Fruit fly (Drosophila melanogaster) whole organism, embryonic: Measurements from ENCODE around the gene CG14650.

ENCODE experiments used
- Abd-B ChIP-seq: fragments of 200-800 bp; sonication (Bioruptor generic); optimal IDR thresholded peaks from 2 replicates; lab custom pipeline; 2018; ENCODE audit warnings: missing biosample characterization, mild to moderate bottlenecking, missing genetic modification characterization, moderate library complexity
- Adf1 ChIP-seq: fragments of 200-800 bp; sonication (Bioruptor generic); IDR thresholded peaks from 2 replicates; pipeline ENCODE4 v1.3.6; 2022; ENCODE audit warnings: missing biosample characterization, missing genetic modification characterization
- Atf6 ChIP-seq: fragments of 200-800 bp; sonication (Bioruptor generic); IDR thresholded peaks from 2 replicates; pipeline ENCODE4 v1.3.6; 2022; ENCODE audit warnings: missing biosample characterization, missing genetic modification characterization
- BtbVII ChIP-seq: fragments of 200-800 bp; sonication (Bioruptor generic); optimal IDR thresholded peaks from 3 replicates; lab custom pipeline; 2017; ENCODE audit warnings: missing biosample characterization, mild to moderate bottlenecking, missing genetic modification characterization
- C15 ChIP-seq: fragments of 200-800 bp; sonication (Bioruptor generic); IDR thresholded peaks from 3 replicates; pipeline ENCODE4 v1.3.6; 2022; ENCODE audit warnings: missing biosample characterization, missing genetic modification characterization
- CG10274 ChIP-seq: fragments of 200-800 bp; sonication (Bioruptor generic); optimal IDR thresholded peaks from 3 replicates; lab custom pipeline; 2017; ENCODE audit warnings: missing biosample characterization, mild to moderate bottlenecking, missing genetic modification characterization
- CG11504 ChIP-seq: fragments of 200-800 bp; sonication (Bioruptor generic); optimal IDR thresholded peaks from 3 replicates; lab custom pipeline; 2019; ENCODE audit warnings: missing biosample characterization, mild to moderate bottlenecking, missing genetic modification characterization, moderate library complexity
- CG11696 ChIP-seq: fragments of 200-800 bp; sonication (Bioruptor generic); IDR thresholded peaks from 2 replicates; pipeline ENCODE4 v1.3.6; 2022; ENCODE audit warnings: missing biosample characterization, missing genetic modification characterization
- CG12219 ChIP-seq: fragments of 200-800 bp; sonication (Bioruptor generic); optimal IDR thresholded peaks from 3 replicates; lab custom pipeline; 2018; ENCODE audit warnings: missing biosample characterization, mild to moderate bottlenecking, missing genetic modification characterization
- CG12391 ChIP-seq: fragments of 200-800 bp; sonication (Bioruptor generic); optimal IDR thresholded peaks from 3 replicates; lab custom pipeline; 2018; ENCODE audit warnings: missing biosample characterization, mild to moderate bottlenecking, missing genetic modification characterization, moderate library complexity
- CG12744 ChIP-seq: fragments of 200-800 bp; sonication (Bioruptor generic); optimal IDR thresholded peaks from 2 replicates; lab custom pipeline; 2016; ENCODE audit warnings: missing biosample characterization, missing genetic modification characterization
- CG14860 ChIP-seq: fragments of 200-800 bp; sonication (Bioruptor generic); IDR thresholded peaks from 3 replicates; pipeline ENCODE4 v1.3.6; 2022; ENCODE audit warnings: missing biosample characterization, missing genetic modification characterization; ENCODE audit not compliant: partially characterized antibody
- CG16813 ChIP-seq: fragments of 200-800 bp; sonication (Bioruptor generic); IDR thresholded peaks from 3 replicates; pipeline ENCODE4 v1.3.6; 2022; ENCODE audit warnings: missing biosample characterization, missing genetic modification characterization; ENCODE audit not compliant: partially characterized antibody
- CG17359 ChIP-seq: fragments of 200-800 bp; sonication (Bioruptor generic); optimal IDR thresholded peaks from 3 replicates; lab custom pipeline; 2018; ENCODE audit warnings: missing biosample characterization, mild to moderate bottlenecking, missing genetic modification characterization, moderate library complexity
- CG18011 ChIP-seq: fragments of 200-800 bp; sonication (Bioruptor generic); optimal IDR thresholded peaks from 2 replicates; lab custom pipeline; 2017; ENCODE audit warnings: missing biosample characterization, missing genetic modification characterization, mild to moderate bottlenecking, moderate library complexity, missing genotype
- CG18262 ChIP-seq: fragments of 200-800 bp; optimal IDR thresholded peaks from 3 replicates; lab custom pipeline; 2019; ENCODE audit warnings: missing biosample characterization, mild to moderate bottlenecking, missing genetic modification characterization, moderate library complexity
- CG2116 ChIP-seq: fragments of 200-800 bp; sonication (Bioruptor generic); optimal IDR thresholded peaks from 3 replicates; lab custom pipeline; 2018; ENCODE audit warnings: missing biosample characterization, mild to moderate bottlenecking, missing genetic modification characterization
- CG2129 ChIP-seq: fragments of 200-800 bp; sonication (Bioruptor generic); IDR thresholded peaks from 2 replicates; pipeline ENCODE4 v1.3.6; 2022; ENCODE audit warnings: missing biosample characterization, missing genetic modification characterization; ENCODE audit not compliant: partially characterized antibody
- CG3163 ChIP-seq: fragments of 200-800 bp; sonication (Bioruptor generic); optimal IDR thresholded peaks from 3 replicates; lab custom pipeline; 2016; ENCODE audit warnings: missing biosample characterization, missing genetic modification characterization
- CG34422 ChIP-seq: fragments of 200-800 bp; sonication (Bioruptor generic); IDR thresholded peaks from 3 replicates; pipeline ENCODE4 v1.3.6; 2022; ENCODE audit warnings: missing biosample characterization, missing genetic modification characterization
- CG3847 ChIP-seq: fragments of 200-800 bp; sonication (Bioruptor generic); IDR thresholded peaks from 2 replicates; pipeline ENCODE4 v1.3.6; 2022; ENCODE audit warnings: missing biosample characterization, missing genetic modification characterization
- CG4617 ChIP-seq: fragments of 200-800 bp; sonication (Bioruptor generic); optimal IDR thresholded peaks from 3 replicates; lab custom pipeline; 2016; ENCODE audit warnings: missing biosample characterization, missing genetic modification characterization, borderline replicate concordance
- CG4854 ChIP-seq: fragments of 200-800 bp; sonication (Bioruptor generic); optimal IDR thresholded peaks from 2 replicates; lab custom pipeline; 2016; ENCODE audit warnings: missing biosample characterization, missing genetic modification characterization, inconsistent platforms
- CG5953 ChIP-seq: fragments of 200-800 bp; sonication (Bioruptor generic); IDR thresholded peaks from 2 replicates; pipeline ENCODE4 v1.3.6; 2022; ENCODE audit warnings: missing biosample characterization, missing genetic modification characterization
- CG7928 ChIP-seq: fragments of 200-800 bp; sonication (Bioruptor generic); optimal IDR thresholded peaks from 2 replicates; lab custom pipeline; 2017; ENCODE audit warnings: missing biosample characterization, mild to moderate bottlenecking, missing genetic modification characterization
- CG8281 ChIP-seq: fragments of 200-800 bp; sonication (Bioruptor generic); optimal IDR thresholded peaks from 2 replicates; lab custom pipeline; 2018; ENCODE audit warnings: missing biosample characterization, mild to moderate bottlenecking, missing genetic modification characterization, moderate library complexity
- CG8765 ChIP-seq: fragments of 200-800 bp; sonication (Bioruptor generic); IDR thresholded peaks from 2 replicates; pipeline ENCODE4 v1.3.6; 2022; ENCODE audit warnings: missing biosample characterization, missing genetic modification characterization
- CHES-1-like ChIP-seq: fragments of 200-800 bp; sonication (Bioruptor generic); optimal IDR thresholded peaks from 2 replicates; lab custom pipeline; 2016; ENCODE audit warnings: missing biosample characterization, missing genetic modification characterization
- D19B ChIP-seq: fragments of 200-800 bp; sonication (Bioruptor generic); optimal IDR thresholded peaks from 2 replicates; lab custom pipeline; 2017; ENCODE audit warnings: missing biosample characterization, mild to moderate bottlenecking, missing genetic modification characterization
- Dfd ChIP-seq, 2 experiments: fragments of >200 bp; optimal IDR thresholded peaks; 2 replicates each; lab custom pipeline; 2017; ENCODE audit warnings: missing biosample characterization in 2 of 2, missing genetic modification characterization in 2 of 2
- HLH54F ChIP-seq: fragments of 200-800 bp; sonication (Bioruptor generic); optimal IDR thresholded peaks from 3 replicates; lab custom pipeline; 2016; ENCODE audit warnings: missing biosample characterization, missing genetic modification characterization
- Lim3 ChIP-seq: fragments of 200-800 bp; sonication (Bioruptor generic); IDR thresholded peaks from 2 replicates; pipeline ENCODE4 v1.3.6; 2022; ENCODE audit warnings: missing biosample characterization, missing genetic modification characterization
- Myb ChIP-seq: fragments of 200-800 bp; sonication (Bioruptor generic); optimal IDR thresholded peaks from 2 replicates; lab custom pipeline; 2016; ENCODE audit warnings: missing biosample characterization, missing genetic modification characterization
- Rx ChIP-seq: fragments of 200-800 bp; sonication (Bioruptor generic); IDR thresholded peaks from 2 replicates; pipeline ENCODE4 v1.3.6; 2022; ENCODE audit warnings: missing biosample characterization, missing genetic modification characterization
- Spps ChIP-seq: fragments of 200-800 bp; sonication (Bioruptor generic); optimal IDR thresholded peaks from 2 replicates; lab custom pipeline; 2018; ENCODE audit warnings: missing biosample characterization, mild to moderate bottlenecking, missing genetic modification characterization
- Vsx1 ChIP-seq: fragments of 200-800 bp; sonication (Bioruptor generic); optimal IDR thresholded peaks from 2 replicates; lab custom pipeline; 2017; ENCODE audit warnings: missing biosample characterization, mild to moderate bottlenecking, missing genetic modification characterization, missing genetic modification reagents
- Xrp1 ChIP-seq: fragments of 200-800 bp; sonication (Bioruptor generic); IDR thresholded peaks from 2 replicates; pipeline ENCODE4 v1.3.6; 2022; ENCODE audit warnings: missing biosample characterization, missing genetic modification characterization
- YL-1 ChIP-seq: fragments of 200-800 bp; sonication (Bioruptor generic); optimal IDR thresholded peaks from 3 replicates; lab custom pipeline; 2017; ENCODE audit warnings: missing biosample characterization, mild to moderate bottlenecking, missing genetic modification characterization
- az2 ChIP-seq: fragments of 200-800 bp; sonication (Bioruptor generic); optimal IDR thresholded peaks from 3 replicates; lab custom pipeline; 2016; ENCODE audit warnings: missing biosample characterization, missing genetic modification characterization
- bcd ChIP-seq: fragments of 200-800 bp; sonication (Bioruptor generic); optimal IDR thresholded peaks from 2 replicates; lab custom pipeline; 2017; ENCODE audit warnings: missing biosample characterization, mild to moderate bottlenecking, missing genetic modification characterization
- bowl ChIP-seq: fragments of 200-800 bp; sonication (Bioruptor generic); IDR thresholded peaks from 2 replicates; pipeline ENCODE4 v1.3.6; 2022; ENCODE audit warnings: missing biosample characterization, missing genetic modification characterization
- chn ChIP-seq: fragments of 200-800 bp; sonication (Bioruptor generic); optimal IDR thresholded peaks from 2 replicates; lab custom pipeline; 2016; ENCODE audit warnings: missing biosample characterization, missing genetic modification characterization
- eve ChIP-seq, 2 experiments: fragments of >200 bp; optimal IDR thresholded peaks; 2 replicates each; lab custom pipeline; 2017; ENCODE audit warnings: missing biosample characterization in 2 of 2, missing genetic modification characterization in 2 of 2
- fd3F ChIP-seq: fragments of 200-800 bp; sonication (Bioruptor generic); optimal IDR thresholded peaks from 2 replicates; lab custom pipeline; 2018; ENCODE audit warnings: missing biosample characterization, mild to moderate bottlenecking, missing genetic modification characterization, moderate library complexity
- gem ChIP-seq: fragments of 200-800 bp; sonication (Bioruptor generic); optimal IDR thresholded peaks from 2 replicates; lab custom pipeline; 2019; ENCODE audit warnings: missing biosample characterization, mild to moderate bottlenecking, missing genetic modification characterization, moderate library complexity
- gsb-n ChIP-seq: fragments of 200-800 bp; sonication (Bioruptor generic); optimal IDR thresholded peaks from 3 replicates; lab custom pipeline; 2018; ENCODE audit warnings: missing biosample characterization, mild to moderate bottlenecking, missing genetic modification characterization
- repo ChIP-seq: fragments of 200-800 bp; sonication (Bioruptor generic); optimal IDR thresholded peaks from 2 replicates; lab custom pipeline; 2016; ENCODE audit warnings: missing biosample characterization, missing genetic modification characterization
- rib ChIP-seq: fragments of 200-800 bp; sonication (Bioruptor generic); IDR thresholded peaks from 2 replicates; pipeline ENCODE4 v1.3.6; 2022; ENCODE audit warnings: missing biosample characterization, missing genetic modification characterization
- scrt ChIP-seq: fragments of 200-800 bp; sonication (Bioruptor generic); optimal IDR thresholded peaks from 2 replicates; lab custom pipeline; 2018; ENCODE audit warnings: missing biosample characterization, mild to moderate bottlenecking, missing genetic modification characterization, moderate library complexity

CG14650 gene

DNA sequence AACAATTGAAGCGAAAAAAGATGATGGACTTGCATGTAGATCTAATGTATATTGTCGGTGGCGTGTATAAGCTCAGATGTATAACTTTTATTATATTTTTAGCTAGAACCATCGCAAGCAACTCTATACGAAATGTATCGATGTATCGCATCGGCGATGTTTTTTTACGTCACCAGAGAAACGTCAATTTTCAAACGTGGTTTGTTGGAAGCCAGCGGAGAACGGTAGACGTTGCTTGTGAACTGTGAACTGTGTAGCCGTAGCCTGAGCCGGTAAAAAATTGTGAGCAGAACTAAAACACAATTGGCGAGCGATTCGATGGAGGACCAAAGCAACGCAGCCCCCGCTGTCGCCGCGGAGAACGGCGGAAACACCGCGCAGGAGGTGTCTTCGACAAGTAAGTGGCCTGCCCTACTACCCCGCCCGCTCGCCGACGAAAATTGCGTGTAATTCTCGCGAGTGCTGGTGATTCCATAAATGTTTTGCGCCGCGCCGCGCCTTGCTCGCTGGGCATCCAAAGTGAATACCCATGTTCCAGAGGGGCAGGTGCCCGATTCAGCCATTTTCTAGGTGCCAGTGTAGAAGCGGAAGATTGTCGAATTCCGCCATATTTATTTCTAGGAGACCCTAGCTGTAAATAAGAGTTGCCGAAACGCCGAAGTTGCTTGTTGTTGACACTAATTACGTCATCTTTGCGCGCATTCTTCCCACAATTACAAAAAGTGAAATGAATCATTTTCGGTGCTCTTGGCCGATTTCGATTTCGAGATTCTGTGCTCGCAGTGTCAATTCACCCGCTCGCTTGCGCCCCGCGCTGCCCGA, 34.1 kb upstream of the CG14650 start, which contains the start of gene lost (continued):
- TF ChIP-seq gem (tag; lab: Kevin White, UChicago) (peak; percentile 40), Abd-B (peak; percentile 50), CG4617 (GFP tag; lab: Kevin White, UChicago) (peak; percentile 28), CG2129 (GFP tag; lab: Robert Waterston, UW) (peak; percentile 90), Lim3 (GFP tag; lab: Robert Waterston, UW) (no peak), Atf6 (GFP tag; lab: Robert Waterston, UW) (no peak), Myb (GFP tag; lab: Kevin White, UChicago) (peak; percentile 47), CG5953 (GFP tag; lab: Robert Waterston, UW) (no peak), CG12744 (GFP tag; lab: Kevin White, UChicago) (no peak), Adf1 (GFP tag; lab: Robert Waterston, UW) (peak; percentile 43), Vsx1 (GFP tag; lab: Kevin White, UChicago) (peak; percentile 34), CG11504 (tag; lab: Kevin White, UChicago) (no peak), fd3F (GFP tag; lab: Kevin White, UChicago) (peak; percentile 54), CG16813 (GFP tag; lab: Robert Waterston, UW) (peak; percentile 98), chn (GFP tag; lab: Kevin White, UChicago) (no peak), CG10274 (no peak), CG11696 (GFP tag; lab: Robert Waterston, UW) (no peak), CG12391 (tag; lab: Kevin White, UChicago) (peak; percentile 58), Dfd (GFP tag; optimal IDR thresholded peaks at IDR 0.05; lab: Kevin White, UChicago) (no peak), CG18262 (tag; lab: Kevin White, UChicago) (peak; percentile 32), Spps (tag; lab: Kevin White, UChicago) (no peak), CG8765 (no peak), scrt (no peak), az2 (GFP tag; lab: Kevin White, UChicago) (no peak), D19B (GFP tag; lab: Kevin White, UChicago) (peak; percentile 16), CG34422 (peak; percentile 52; the same call in 2 of the 3 replicates), C15 (GFP tag; lab: Robert Waterston, UW) (no peak), CG14860 (GFP tag; lab: Robert Waterston, UW) (peak; percentile 98), BtbVII (GFP tag; lab: Kevin White, UChicago) (no peak), CG7928 (GFP tag; lab: Kevin White, UChicago) (peak; percentile 28), CG12219 (GFP tag; lab: Kevin White, UChicago) (peak; percentile 1), CG18011 (GFP tag; lab: Kevin White, UChicago) (peak; percentile 94), Xrp1 (GFP tag; lab: Robert Waterston, UW) (no peak), repo (no peak), Rx (GFP tag; lab: Robert Waterston, UW) (peak; percentile 28; the same call in 1 of the 2 replicates), gsb-n (tag; lab: Kevin White, UChicago) (peak; percentile 15), CG2116 (GFP tag; lab: Kevin White, UChicago) (peak; percentile 96), bcd (GFP tag; lab: Kevin White, UChicago) (peak; percentile 41), CG4854 (GFP tag; lab: Kevin White, UChicago) (no peak), rib (GFP tag; lab: Robert Waterston, UW) (peak; percentile 10; the same call in 1 of the 2 replicates), CHES-1-like (GFP tag; lab: Kevin White, UChicago) (peak; percentile 47), YL-1 (GFP tag; lab: Kevin White, UChicago) (peak; percentile 50), CG3847 (GFP tag; lab: Robert Waterston, UW) (peak; percentile 27; the same call in 1 of the 2 replicates), HLH54F (no peak), CG3163 (no peak), bowl (GFP tag; lab: Robert Waterston, UW) (no peak), eve (GFP tag; optimal IDR thresholded peaks at IDR 0.05; lab: Kevin White, UChicago) (peak in 1 of 2 experiments; percentile 14), CG8281 (no peak), CG17359 (tag; lab: Kevin White, UChicago) (no peak)
